Worm (Caenorhabditis elegans) whole organism, mixed stage, embryonic: ENCODE results near the gene gnrr-6.

Experiments used
- M03D4.4 ChIP-seq: sonication (generic microtip); optimal IDR thresholded peaks from 2 replicates; lab custom pipeline; 2017; ENCODE audit warnings: mild to moderate bottlenecking, missing genetic modification characterization, missing compliant biosample characterization
- ces-1 ChIP-seq: fragments of 150-350 bp; optimal IDR thresholded peaks from 2 replicates; lab custom pipeline; 2014; ENCODE audit warnings: missing biosample characterization, missing genetic modification reagents, missing genetic modification characterization
- hlh-1 ChIP-seq: fragments of 150-350 bp; optimal IDR thresholded peaks from 2 replicates; lab custom pipeline; 2014; ENCODE audit warnings: missing biosample characterization, missing genetic modification reagents, missing genetic modification characterization
- lin-13 ChIP-seq: fragments of 150-350 bp; optimal IDR thresholded peaks from 2 replicates; lab custom pipeline; 2014; ENCODE audit warnings: missing biosample characterization, missing genetic modification characterization
- nhr-76 ChIP-seq: sonication (generic microtip); optimal IDR thresholded peaks from 2 replicates; lab custom pipeline; 2017; ENCODE audit warnings: missing biosample characterization, missing genetic modification characterization
- snpc-4 ChIP-seq: fragments of 150-350 bp; optimal IDR thresholded peaks from 2 replicates; lab custom pipeline; 2014; ENCODE audit warnings: missing biosample characterization, missing genetic modification characterization
- unc-62 ChIP-seq: fragments of 150-350 bp; optimal IDR thresholded peaks from 2 replicates; lab custom pipeline; 2014; ENCODE audit warnings: missing biosample characterization, missing genetic modification reagents, missing genetic modification characterization
- ztf-11 ChIP-seq: fragments of 150-350 bp; optimal IDR thresholded peaks from 2 replicates; lab custom pipeline; 2014; ENCODE audit warnings: missing biosample characterization, missing genetic modification characterization

ce11 chrX:11211360-11211759 is 32.7 kb downstream of the gnrr-6 start:
- no peak for TF ChIP-seq lin-13 (tag; lab: Kevin White, UChicago)
- TF ChIP-seq M03D4.4 = no peak
- peak; percentile 71 for TF ChIP-seq ces-1
- no peak for TF ChIP-seq nhr-76 (tag; lab: Kevin White, UChicago)
- TF ChIP-seq ztf-11 = no peak
- no peak for TF ChIP-seq unc-62
- TF ChIP-seq hlh-1 (tag; lab: Kevin White, UChicago) = no peak
- no peak for TF ChIP-seq snpc-4 (tag; lab: Kevin White, UChicago)
